Worm (Caenorhabditis elegans) whole organism, L2 larva: ENCODE data around the gene wapl-1.

Source experiments
- C34F6.9 ChIP-seq: fragments of 150-350 bp; optimal IDR thresholded peaks from 2 replicates; lab custom pipeline; 2014; ENCODE audit warnings: missing biosample characterization, missing genetic modification characterization
- F13H6.1 ChIP-seq: sonication (generic microtip); optimal IDR thresholded peaks from 2 replicates; lab custom pipeline; 2016; ENCODE audit warnings: missing genetic modification characterization, missing compliant biosample characterization
- R02D3.7 ChIP-seq: fragments of 150-350 bp; optimal IDR thresholded peaks from 2 replicates; lab custom pipeline; 2014; ENCODE audit warnings: missing biosample characterization, missing genetic modification characterization
- Y55F3AM.14 ChIP-seq: fragments of 200-800 bp; sonication (Bioruptor generic); optimal IDR thresholded peaks from 2 replicates; lab custom pipeline; 2018; ENCODE audit warnings: mild to moderate bottlenecking, missing genetic modification characterization, missing compliant biosample characterization
- ZK546.5 ChIP-seq: sonication (generic microtip); optimal IDR thresholded peaks from 2 replicates; lab custom pipeline; 2017; ENCODE audit warnings: missing biosample characterization, missing genetic modification characterization
- alr-1 ChIP-seq: fragments of 150-350 bp; optimal IDR thresholded peaks from 2 replicates; lab custom pipeline; 2014; ENCODE audit warnings: missing biosample characterization, missing genetic modification characterization
- aly-2 ChIP-seq: fragments of 150-350 bp; optimal IDR thresholded peaks from 2 replicates; lab custom pipeline; 2014; ENCODE audit warnings: missing biosample characterization, missing genetic modification characterization
- ama-1 ChIP-seq: fragments of 150-350 bp; optimal IDR thresholded peaks from 2 replicates; lab custom pipeline; 2018; ENCODE audit warnings: inconsistent platforms
- blmp-1 ChIP-seq: sonication (generic microtip); optimal IDR thresholded peaks from 2 replicates; lab custom pipeline; 2017; ENCODE audit warnings: missing genetic modification characterization, mild to moderate bottlenecking, missing compliant biosample characterization, antibody characterized with exemption, moderate library complexity; ENCODE audit not compliant: insufficient read depth
- ceh-16 ChIP-seq: fragments of 150-350 bp; optimal IDR thresholded peaks from 2 replicates; lab custom pipeline; 2014; ENCODE audit warnings: missing biosample characterization, missing genetic modification characterization
- ceh-82 ChIP-seq: fragments of 150-350 bp; optimal IDR thresholded peaks from 2 replicates; lab custom pipeline; 2014; ENCODE audit warnings: missing biosample characterization, missing genetic modification characterization
- crh-2 ChIP-seq: sonication (generic microtip); optimal IDR thresholded peaks from 2 replicates; lab custom pipeline; 2017; ENCODE audit warnings: missing biosample characterization, missing genetic modification characterization
- dmd-4 ChIP-seq: sonication (generic microtip); optimal IDR thresholded peaks from 2 replicates; lab custom pipeline; 2017; ENCODE audit warnings: missing biosample characterization, missing genetic modification characterization
- egl-27 ChIP-seq: sonication (generic microtip); optimal IDR thresholded peaks from 3 replicates; lab custom pipeline; 2017; ENCODE audit warnings: missing biosample characterization, missing genetic modification reagents, missing genetic modification characterization
- elt-1 ChIP-seq: fragments of 150-350 bp; optimal IDR thresholded peaks from 2 replicates; lab custom pipeline; 2014; ENCODE audit warnings: missing biosample characterization, missing genetic modification characterization
- elt-3 ChIP-seq: sonication (generic microtip); optimal IDR thresholded peaks from 2 replicates; lab custom pipeline; 2017; ENCODE audit warnings: missing biosample characterization, missing genetic modification characterization
- fos-1 ChIP-seq: fragments of 150-350 bp; optimal IDR thresholded peaks from 2 replicates; lab custom pipeline; 2014; ENCODE audit warnings: missing biosample characterization, missing genetic modification characterization
- gmeb-1 ChIP-seq: fragments of 150-350 bp; optimal IDR thresholded peaks from 2 replicates; lab custom pipeline; 2014; ENCODE audit warnings: missing biosample characterization, missing genetic modification characterization
- lin-11 ChIP-seq: fragments of 150-350 bp; sonication (generic microtip); optimal IDR thresholded peaks from 2 replicates; lab custom pipeline; 2014; ENCODE audit warnings: missing biosample characterization, missing genetic modification characterization, inconsistent platforms, mixed read lengths
- lin-13 ChIP-seq: fragments of 150-350 bp; optimal IDR thresholded peaks from 2 replicates; lab custom pipeline; 2014; ENCODE audit warnings: missing biosample characterization, missing genetic modification reagents, missing genetic modification characterization
- lin-39 ChIP-seq: fragments of 150-350 bp; optimal IDR thresholded peaks from 2 replicates; lab custom pipeline; 2014; ENCODE audit warnings: missing biosample characterization, missing genetic modification reagents, missing genetic modification characterization
- lsy-2 ChIP-seq, 2 experiments: fragments of 150-350 bp in 1 of 2; sonication (generic microtip) in 1 of 2; optimal IDR thresholded peaks; 2 replicates each; lab custom pipeline; 2014 to 2017; ENCODE audit warnings: missing biosample characterization in 2 of 2, missing genetic modification characterization in 2 of 2
- mab-5 ChIP-seq: fragments of 150-350 bp; optimal IDR thresholded peaks from 2 replicates; lab custom pipeline; 2014; ENCODE audit warnings: missing biosample characterization, missing genetic modification characterization
- mbf-1 ChIP-seq: sonication (generic microtip); optimal IDR thresholded peaks from 2 replicates; lab custom pipeline; 2017; ENCODE audit warnings: missing biosample characterization, missing genetic modification characterization
- mdl-1 ChIP-seq, 2 experiments: fragments of 150-350 bp in 1 of 2; sonication (generic microtip) in 1 of 2; optimal IDR thresholded peaks; 2 replicates each; lab custom pipeline; 2017; ENCODE audit warnings: missing biosample characterization in 2 of 2, missing genetic modification characterization in 2 of 2
- nhr-10 ChIP-seq: sonication (generic microtip); optimal IDR thresholded peaks from 2 replicates; lab custom pipeline; 2017; ENCODE audit warnings: missing biosample characterization, missing genetic modification characterization
- nhr-11 ChIP-seq: fragments of 150-350 bp; optimal IDR thresholded peaks from 2 replicates; lab custom pipeline; 2014; ENCODE audit warnings: missing biosample characterization, missing genetic modification characterization
- nhr-12 ChIP-seq: fragments of 150-350 bp; optimal IDR thresholded peaks from 2 replicates; lab custom pipeline; 2014; ENCODE audit warnings: missing biosample characterization, missing genetic modification characterization
- nhr-129 ChIP-seq: fragments of 150-350 bp; optimal IDR thresholded peaks from 2 replicates; lab custom pipeline; 2014; ENCODE audit warnings: missing biosample characterization, missing genetic modification characterization
- nhr-21 ChIP-seq: fragments of 150-350 bp; optimal IDR thresholded peaks from 2 replicates; lab custom pipeline; 2014; ENCODE audit warnings: missing biosample characterization, missing genetic modification characterization
- nhr-23 ChIP-seq: fragments of 150-350 bp; optimal IDR thresholded peaks from 2 replicates; lab custom pipeline; 2014; ENCODE audit warnings: missing biosample characterization, missing genetic modification reagents, missing genetic modification characterization
- nhr-237 ChIP-seq: fragments of 150-350 bp; optimal IDR thresholded peaks from 2 replicates; lab custom pipeline; 2014; ENCODE audit warnings: missing biosample characterization, missing genetic modification characterization
- nhr-25 ChIP-seq: fragments of 150-350 bp; sonication (generic microtip); optimal IDR thresholded peaks from 3 replicates; lab custom pipeline; 2014; ENCODE audit warnings: missing biosample characterization, missing genetic modification characterization
- nhr-6 ChIP-seq: fragments of 150-350 bp; optimal IDR thresholded peaks from 2 replicates; lab custom pipeline; 2014; ENCODE audit warnings: missing biosample characterization, missing genetic modification characterization
- nhr-77 ChIP-seq: fragments of 150-350 bp; optimal IDR thresholded peaks from 2 replicates; lab custom pipeline; 2014; ENCODE audit warnings: missing biosample characterization, missing genetic modification characterization
- peb-1 ChIP-seq: fragments of 150-350 bp; optimal IDR thresholded peaks from 2 replicates; lab custom pipeline; 2014; ENCODE audit warnings: missing biosample characterization, missing genetic modification characterization
- sem-4 ChIP-seq: fragments of 150-350 bp; optimal IDR thresholded peaks from 2 replicates; lab custom pipeline; 2014; ENCODE audit warnings: missing biosample characterization, missing genetic modification reagents, missing genetic modification characterization
- skn-1 ChIP-seq: sonication (generic microtip); optimal IDR thresholded peaks from 2 replicates; lab custom pipeline; 2017; ENCODE audit warnings: missing biosample characterization, missing genetic modification characterization
- sma-3 ChIP-seq: sonication (generic microtip); optimal IDR thresholded peaks from 2 replicates; lab custom pipeline; 2016; ENCODE audit warnings: missing genetic modification reagents, missing genetic modification characterization, missing compliant biosample characterization
- sma-9 ChIP-seq, 2 experiments: fragments of 150-350 bp in 1 of 2; sonication (generic microtip) in 1 of 2; optimal IDR thresholded peaks; 2 replicates each; lab custom pipeline; 2014 to 2016; ENCODE audit warnings: missing genetic modification characterization in 2 of 2, mild to moderate bottlenecking in 1 of 2, missing biosample characterization in 1 of 2, missing compliant biosample characterization in 1 of 2, missing genetic modification reagents in 1 of 2, moderate library complexity in 1 of 2
- snpc-4 ChIP-seq: fragments of 150-350 bp; optimal IDR thresholded peaks from 2 replicates; lab custom pipeline; 2014; ENCODE audit warnings: missing biosample characterization, missing genetic modification characterization
- unc-39 ChIP-seq: fragments of 150-350 bp; optimal IDR thresholded peaks from 2 replicates; lab custom pipeline; 2014; ENCODE audit warnings: missing biosample characterization, missing genetic modification characterization
- unc-55 ChIP-seq: fragments of 150-350 bp; sonication (generic microtip); optimal IDR thresholded peaks from 3 replicates; lab custom pipeline; 2014; ENCODE audit warnings: missing biosample characterization, missing genetic modification reagents, missing genetic modification characterization
- unc-62 ChIP-seq: fragments of 150-350 bp; optimal IDR thresholded peaks from 2 replicates; lab custom pipeline; 2014; ENCODE audit warnings: missing biosample characterization, missing genetic modification reagents, missing genetic modification characterization
- zag-1 ChIP-seq: fragments of 150-350 bp; optimal IDR thresholded peaks from 2 replicates; lab custom pipeline; 2014; ENCODE audit warnings: missing biosample characterization, missing genetic modification characterization
- ztf-1 ChIP-seq: fragments of 200-800 bp; sonication (Bioruptor generic); conservative IDR thresholded peaks from 2 replicates; pipeline ENCODE4 v1.3.6; 2022; ENCODE audit warnings: missing genetic modification characterization, missing compliant biosample characterization
- ztf-11 ChIP-seq: sonication (generic microtip); optimal IDR thresholded peaks from 2 replicates; lab custom pipeline; 2017; ENCODE audit warnings: missing biosample characterization, missing genetic modification characterization
- ztf-4 ChIP-seq: fragments of 150-350 bp; optimal IDR thresholded peaks from 2 replicates; lab custom pipeline; 2014; ENCODE audit warnings: missing biosample characterization, missing genetic modification characterization

The wapl-1 gene

ce11 chrIV:4445711-4446290, at the start of gene wapl-1, which contains the start of gene htz-1:
Gene wapl-1 (minus strand): TSS chrIV:4445740.
Gene htz-1 (plus strand): TSS chrIV:4446216.
- TF ChIP-seq unc-39 (tag; lab: Kevin White, UChicago) (no peak), ceh-16 (tag; lab: Kevin White, UChicago) (peak; percentile 86), ztf-11 (no peak), R02D3.7 (tag; lab: Kevin White, UChicago) (peak; percentile 95), C34F6.9 (tag; lab: Kevin White, UChicago) (peak; percentile 98), crh-2 (tag; lab: Kevin White, UChicago) (peak; percentile 97), Y55F3AM.14 (GFP tag; lab: Kevin White, UChicago) (peak; percentile 79), unc-62 (GFP tag; lab: Kevin White, UChicago) (peak; percentile 71), ztf-4 (tag; lab: Kevin White, UChicago) (peak; percentile 96), ztf-1 (no peak), lin-39 (no peak), alr-1 (tag; lab: Kevin White, UChicago) (no peak), mab-5 (peak; percentile 85), sma-3 (GFP tag; lab: Kevin White, UChicago) (peak; percentile 97), aly-2 (no peak), zag-1 (tag; lab: Kevin White, UChicago) (peak; percentile 82), nhr-12 (no peak), elt-1 (tag; lab: Kevin White, UChicago) (no peak), F13H6.1 (peak; percentile 96), sem-4 (tag; lab: Kevin White, UChicago) (peak; percentile 94), peb-1 (tag; lab: Kevin White, UChicago) (no peak), dmd-4 (tag; lab: Kevin White, UChicago) (no peak), lin-11 (tag; lab: Kevin White, UChicago) (peak; percentile 99), blmp-1 (tag; lab: Kevin White, UChicago) (peak; percentile 72), lsy-2 (tag; optimal IDR thresholded peaks at IDR 0.05; lab: Kevin White, UChicago) (peak; percentile 99), nhr-21 (tag; lab: Kevin White, UChicago) (peak; percentile 94), nhr-10 (tag; lab: Kevin White, UChicago) (peak; percentile 59), nhr-77 (tag; lab: Kevin White, UChicago) (peak; percentile 16), nhr-11 (tag; lab: Kevin White, UChicago) (no peak), unc-55 (peak; percentile 99), ceh-82 (tag; lab: Kevin White, UChicago) (peak; percentile 90), fos-1 (tag; lab: Kevin White, UChicago) (peak; percentile 91), mbf-1 (tag; lab: Kevin White, UChicago) (no peak), nhr-25 (tag; lab: Kevin White, UChicago) (peak; percentile 95), lin-13 (peak; percentile 97), snpc-4 (peak; percentile 82), egl-27 (tag; lab: Kevin White, UChicago) (peak; percentile 82), skn-1 (peak; percentile 54), nhr-6 (tag; lab: Kevin White, UChicago) (peak; percentile 92), nhr-23 (tag; lab: Kevin White, UChicago) (no peak), nhr-129 (peak; percentile 96), ama-1 (lab: Kevin White, UChicago) (peak; percentile 78), mdl-1 (tag; optimal IDR thresholded peaks at IDR 0.05; lab: Kevin White, UChicago) (peak; percentile 29 to 67), sma-9 (GFP tag; optimal IDR thresholded peaks at IDR 0.05; lab: Kevin White, UChicago) (peak; percentile 97), sma-9 (tag; optimal IDR thresholded peaks at IDR 0.05; lab: Kevin White, UChicago) (no peak), elt-3 (tag; lab: Kevin White, UChicago) (no peak), ZK546.5 (tag; lab: Kevin White, UChicago) (peak; percentile 99), nhr-237 (peak; percentile 79), gmeb-1 (tag; lab: Kevin White, UChicago) (peak; percentile 95)
- TF ChIP-seq, all 48 proteins: peak for 34
